Fruit fly (Drosophila melanogaster) whole organism, embryonic: ENCODE measurements around the gene kel.

ENCODE experiments used
- Antp ChIP-seq: fragments of 200-800 bp; sonication (Bioruptor generic); optimal IDR thresholded peaks from 3 replicates; lab custom pipeline; 2016; ENCODE audit warnings: missing biosample characterization, missing genetic modification characterization
- Bdp1 ChIP-seq: fragments of 200-800 bp; sonication (Bioruptor generic); optimal IDR thresholded peaks from 3 replicates; lab custom pipeline; 2016; ENCODE audit warnings: missing biosample characterization, missing genetic modification characterization
- CG10654 ChIP-seq: fragments of 200-800 bp; sonication (Bioruptor generic); optimal IDR thresholded peaks from 2 replicates; lab custom pipeline; 2016; ENCODE audit warnings: missing biosample characterization, missing genetic modification characterization
- CG10959 ChIP-seq: fragments of 200-800 bp; sonication (Bioruptor generic); IDR thresholded peaks from 2 replicates; pipeline ENCODE4 v1.3.6; 2022; ENCODE audit warnings: missing biosample characterization, missing genetic modification characterization
- CG10979 ChIP-seq: fragments of 200-800 bp; sonication (Bioruptor generic); optimal IDR thresholded peaks from 2 replicates; lab custom pipeline; 2018; ENCODE audit warnings: missing biosample characterization, mild to moderate bottlenecking, missing genetic modification characterization, moderate library complexity
- CG11696 ChIP-seq: fragments of 200-800 bp; sonication (Bioruptor generic); IDR thresholded peaks from 2 replicates; pipeline ENCODE4 v1.3.6; 2022; ENCODE audit warnings: missing biosample characterization, missing genetic modification characterization
- CG13123 ChIP-seq: fragments of 200-800 bp; sonication (Bioruptor generic); optimal IDR thresholded peaks from 2 replicates; lab custom pipeline; 2016; ENCODE audit warnings: missing biosample characterization, missing genetic modification characterization
- CG15269 ChIP-seq: fragments of 200-800 bp; sonication (Bioruptor generic); optimal IDR thresholded peaks from 2 replicates; lab custom pipeline; 2018; ENCODE audit warnings: missing biosample characterization, mild to moderate bottlenecking, missing genetic modification characterization, moderate library complexity
- CG16779 ChIP-seq: fragments of 200-800 bp; sonication (Bioruptor generic); IDR thresholded peaks from 2 replicates; pipeline ENCODE4 v1.3.6; 2022; ENCODE audit warnings: missing biosample characterization, missing genetic modification characterization
- CG16813 ChIP-seq: fragments of 200-800 bp; sonication (Bioruptor generic); IDR thresholded peaks from 3 replicates; pipeline ENCODE4 v1.3.6; 2022; ENCODE audit warnings: missing biosample characterization, missing genetic modification characterization; ENCODE audit not compliant: partially characterized antibody
- CG17912 ChIP-seq: fragments of 200-800 bp; sonication (Bioruptor generic); optimal IDR thresholded peaks from 2 replicates; lab custom pipeline; 2018; ENCODE audit warnings: missing biosample characterization, mild to moderate bottlenecking, missing genetic modification characterization
- CG18599 ChIP-seq: fragments of 200-800 bp; sonication (Bioruptor generic); optimal IDR thresholded peaks from 3 replicates; lab custom pipeline; 2017; ENCODE audit warnings: missing biosample characterization, missing genetic modification characterization, mild to moderate bottlenecking, moderate library complexity, missing genetic modification reagents
- CG2199 ChIP-seq: fragments of 200-800 bp; sonication (Bioruptor generic); IDR thresholded peaks from 3 replicates; pipeline ENCODE4 v1.3.6; 2022; ENCODE audit warnings: missing biosample characterization, missing genetic modification characterization
- CG32767 ChIP-seq: fragments of 200-800 bp; sonication (Bioruptor generic); IDR thresholded peaks from 2 replicates; pipeline ENCODE4 v1.3.6; 2022; ENCODE audit warnings: missing biosample characterization, missing genetic modification characterization
- CG4617 ChIP-seq: fragments of 200-800 bp; sonication (Bioruptor generic); optimal IDR thresholded peaks from 3 replicates; lab custom pipeline; 2016; ENCODE audit warnings: missing biosample characterization, missing genetic modification characterization, borderline replicate concordance
- CG6272 ChIP-seq: fragments of 200-800 bp; sonication (Bioruptor generic); IDR thresholded peaks from 2 replicates; pipeline ENCODE4 v1.3.6; 2022; ENCODE audit warnings: missing biosample characterization, missing genetic modification characterization
- CG6689 ChIP-seq: fragments of 200-800 bp; sonication (Bioruptor generic); IDR thresholded peaks from 2 replicates; pipeline ENCODE4 v1.3.6; 2022; ENCODE audit warnings: missing biosample characterization, missing genetic modification characterization
- CG6854 ChIP-seq: fragments of 200-800 bp; sonication (Bioruptor generic); optimal IDR thresholded peaks from 3 replicates; lab custom pipeline; 2017; ENCODE audit warnings: missing biosample characterization, mild to moderate bottlenecking, missing genetic modification characterization
- CG7357 ChIP-seq: fragments of 200-800 bp; sonication (Bioruptor generic); IDR thresholded peaks from 3 replicates; pipeline ENCODE4 v1.3.6; 2022; ENCODE audit warnings: missing biosample characterization, missing genetic modification characterization
- CG7786 ChIP-seq: fragments of 200-800 bp; sonication (Bioruptor generic); optimal IDR thresholded peaks from 2 replicates; lab custom pipeline; 2016; ENCODE audit warnings: missing biosample characterization, missing genetic modification characterization
- CG9215 ChIP-seq: fragments of 200-800 bp; sonication (Bioruptor generic); IDR thresholded peaks from 2 replicates; pipeline ENCODE4 v1.3.6; 2022; ENCODE audit warnings: missing biosample characterization, missing genetic modification characterization
- CHES-1-like ChIP-seq: fragments of 200-800 bp; sonication (Bioruptor generic); optimal IDR thresholded peaks from 2 replicates; lab custom pipeline; 2016; ENCODE audit warnings: missing biosample characterization, missing genetic modification characterization
- Dek ChIP-seq: fragments of 200-800 bp; sonication (Bioruptor generic); optimal IDR thresholded peaks from 3 replicates; lab custom pipeline; 2019; ENCODE audit warnings: missing biosample characterization, mild to moderate bottlenecking, missing genetic modification characterization, moderate library complexity
- Dp ChIP-seq: fragments of 200-800 bp; sonication (Bioruptor generic); optimal IDR thresholded peaks from 2 replicates; lab custom pipeline; 2018; ENCODE audit warnings: missing biosample characterization, mild to moderate bottlenecking, missing genetic modification characterization, moderate library complexity
- Eip74EF ChIP-seq, 2 experiments: fragments of 200-800 bp in 1 of 2; fragments of >200 bp in 1 of 2; sonication (Bioruptor generic) in 1 of 2; optimal IDR thresholded peaks; 2 replicates each; lab custom pipeline; 2017 to 2019; ENCODE audit warnings: missing biosample characterization in 2 of 2, missing genetic modification characterization in 2 of 2, mild to moderate bottlenecking in 1 of 2, moderate library complexity in 1 of 2
- Hey ChIP-seq: fragments of 200-800 bp; sonication (Bioruptor generic); optimal IDR thresholded peaks from 3 replicates; lab custom pipeline; 2018; ENCODE audit warnings: missing biosample characterization, mild to moderate bottlenecking, missing genetic modification characterization
- Hr51 ChIP-seq, 2 experiments: fragments of 200-800 bp; sonication (Bioruptor generic); optimal IDR thresholded peaks; 2 replicates in 1 of 2; 3 replicates in 1 of 2; lab custom pipeline; 2016 to 2018; ENCODE audit warnings: missing biosample characterization in 2 of 2, missing genetic modification characterization in 2 of 2, mild to moderate bottlenecking in 1 of 2, moderate library complexity in 1 of 2
- Myb ChIP-seq: fragments of 200-800 bp; sonication (Bioruptor generic); optimal IDR thresholded peaks from 2 replicates; lab custom pipeline; 2016; ENCODE audit warnings: missing biosample characterization, missing genetic modification characterization
- Xrp1 ChIP-seq: fragments of 200-800 bp; sonication (Bioruptor generic); IDR thresholded peaks from 2 replicates; pipeline ENCODE4 v1.3.6; 2022; ENCODE audit warnings: missing biosample characterization, missing genetic modification characterization
- ash1 ChIP-seq: fragments of 200-800 bp; sonication (Bioruptor generic); optimal IDR thresholded peaks from 2 replicates; lab custom pipeline; 2018; ENCODE audit warnings: missing biosample characterization, mild to moderate bottlenecking, missing genetic modification characterization
- ato ChIP-seq: fragments of 200-800 bp; sonication (Bioruptor generic); IDR thresholded peaks from 2 replicates; pipeline ENCODE4 v1.3.6; 2022; ENCODE audit warnings: missing biosample characterization, missing genetic modification characterization; ENCODE audit not compliant: partially characterized antibody
- br ChIP-seq: fragments of >200 bp; optimal IDR thresholded peaks from 2 replicates; lab custom pipeline; 2017
- chm ChIP-seq: fragments of 200-800 bp; sonication (Bioruptor generic); IDR thresholded peaks from 2 replicates; pipeline ENCODE4 v1.3.6; 2022; ENCODE audit warnings: missing biosample characterization, missing genetic modification characterization
- croc ChIP-seq: fragments of 200-800 bp; sonication (Bioruptor generic); conservative IDR thresholded peaks from 3 replicates; pipeline ENCODE4 v1.3.6; 2022; ENCODE audit warnings: missing biosample characterization, missing genetic modification characterization
- dmrt11E ChIP-seq: fragments of 200-800 bp; sonication (Bioruptor generic); optimal IDR thresholded peaks from 3 replicates; lab custom pipeline; 2018; ENCODE audit warnings: missing biosample characterization, mild to moderate bottlenecking, missing genetic modification characterization, moderate library complexity
- exex ChIP-seq: fragments of 200-800 bp; sonication (Bioruptor generic); optimal IDR thresholded peaks from 4 replicates; lab custom pipeline; 2018; ENCODE audit warnings: missing biosample characterization, mild to moderate bottlenecking, missing genetic modification characterization, moderate library complexity
- ftz-f1 ChIP-seq: fragments of 200-800 bp; sonication (Bioruptor generic); optimal IDR thresholded peaks from 2 replicates; lab custom pipeline; 2016; ENCODE audit warnings: missing biosample characterization, missing genetic modification characterization
- grn ChIP-seq: fragments of 200-800 bp; sonication (Bioruptor generic); optimal IDR thresholded peaks from 3 replicates; lab custom pipeline; 2017; ENCODE audit warnings: missing biosample characterization, missing genetic modification characterization
- ken ChIP-seq: fragments of 200-800 bp; sonication (Bioruptor generic); IDR thresholded peaks from 3 replicates; pipeline ENCODE4 v1.3.6; 2022; ENCODE audit warnings: missing biosample characterization, missing genetic modification characterization
- klu ChIP-seq: fragments of 200-800 bp; sonication (Bioruptor generic); IDR thresholded peaks from 2 replicates; pipeline ENCODE4 v1.3.6; 2022; ENCODE audit warnings: missing biosample characterization, missing genetic modification characterization
- peb ChIP-seq: fragments of 200-800 bp; sonication (Bioruptor generic); IDR thresholded peaks from 2 replicates; pipeline ENCODE4 v1.3.6; 2022; ENCODE audit warnings: missing biosample characterization, missing genetic modification characterization
- prd ChIP-seq, 3 experiments: fragments of >200 bp in 2 of 3; fragments of 200-800 bp in 1 of 3; sonication (Bioruptor generic) in 1 of 3; optimal IDR thresholded peaks in 2 of 3; IDR thresholded peaks in 1 of 3; 2 replicates in 2 of 3; 3 replicates in 1 of 3; pipeline versions ENCODE4 v1.3.6 to Lab custom; 2017 to 2022; ENCODE audit warnings: missing biosample characterization in 1 of 3, missing genetic modification characterization in 1 of 3
- sc ChIP-seq, 3 experiments: fragments of >200 bp in 2 of 3; fragments of 200-800 bp in 1 of 3; sonication (Bioruptor generic) in 1 of 3; optimal IDR thresholded peaks; 2 replicates in 2 of 3; 3 replicates in 1 of 3; lab custom pipeline; 2017; ENCODE audit warnings: mild to moderate bottlenecking in 1 of 3, missing biosample characterization in 1 of 3, missing genetic modification characterization in 1 of 3, missing genetic modification reagents in 1 of 3
- sima ChIP-seq: fragments of 200-800 bp; sonication (Bioruptor generic); optimal IDR thresholded peaks from 2 replicates; lab custom pipeline; 2016; ENCODE audit warnings: missing biosample characterization, missing genetic modification characterization
- sug ChIP-seq: fragments of 200-800 bp; optimal IDR thresholded peaks from 2 replicates; lab custom pipeline; 2019; ENCODE audit warnings: missing biosample characterization, mild to moderate bottlenecking, missing genetic modification characterization, moderate library complexity
- tap ChIP-seq: fragments of 200-800 bp; optimal IDR thresholded peaks from 3 replicates; lab custom pipeline; 2019; ENCODE audit warnings: missing biosample characterization, mild to moderate bottlenecking, missing genetic modification characterization, moderate library complexity
- tgo ChIP-seq: fragments of 200-800 bp; sonication (Bioruptor generic); IDR thresholded peaks from 3 replicates; pipeline ENCODE4 v1.3.6; 2022; ENCODE audit warnings: missing biosample characterization, missing genetic modification characterization
- vnd ChIP-seq: fragments of 200-800 bp; sonication (Bioruptor generic); IDR thresholded peaks from 3 replicates; pipeline ENCODE4 v1.3.6; 2022; ENCODE audit warnings: missing biosample characterization, missing genetic modification characterization; ENCODE audit not compliant: partially characterized antibody
- z ChIP-seq: fragments of 200-800 bp; sonication (Bioruptor generic); IDR thresholded peaks from 3 replicates; pipeline ENCODE4 v1.3.6; 2022; ENCODE audit warnings: missing biosample characterization, missing genetic modification characterization
- zen ChIP-seq: fragments of 200-800 bp; sonication (Bioruptor generic); optimal IDR thresholded peaks from 3 replicates; lab custom pipeline; 2018; ENCODE audit warnings: missing biosample characterization, mild to moderate bottlenecking, missing genetic modification characterization, moderate library complexity

kel gene

DNA sequence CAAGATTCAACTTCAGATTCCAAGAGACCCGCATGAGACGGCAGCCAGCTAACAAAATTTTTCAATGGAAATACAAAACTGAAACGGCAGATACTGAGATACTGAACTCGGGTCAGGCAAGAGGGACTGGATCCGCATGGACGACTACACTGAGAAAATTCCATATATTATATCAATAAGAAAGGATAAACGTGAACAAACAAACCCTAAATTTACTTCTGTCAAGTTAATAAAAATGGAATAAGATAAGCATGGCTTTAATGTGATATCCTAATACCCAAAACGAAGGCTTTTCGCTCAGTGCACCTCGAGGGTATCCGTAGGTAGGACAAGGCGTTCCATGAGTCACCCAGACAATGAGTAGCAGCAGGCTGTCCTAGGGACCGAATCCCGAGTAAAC, 7.4 kb upstream of the kel start (continued):
- TF ChIP-seq ftz-f1 (peak; percentile 13), sug (tag; lab: Kevin White, UChicago) (no peak), sima (GFP tag; lab: Kevin White, UChicago) (peak; percentile 23), br (no peak), CG10959 (GFP tag; lab: Robert Waterston, UW) (peak; percentile 95), Bdp1 (GFP tag; lab: Kevin White, UChicago) (peak; percentile 71), CG4617 (GFP tag; lab: Kevin White, UChicago) (peak; percentile 65), Dek (tag; lab: Kevin White, UChicago) (peak; percentile 62), Myb (GFP tag; lab: Kevin White, UChicago) (peak; percentile 61), prd (optimal IDR thresholded peaks at IDR 0.05; lab: Kevin White, UChicago) (no peak), prd (GFP tag; IDR thresholded peaks at IDR 0.05; lab: Robert Waterston, UW) (peak; percentile 97), exex (tag; lab: Kevin White, UChicago) (no peak), Hey (tag; lab: Kevin White, UChicago) (no peak), chm (GFP tag; lab: Robert Waterston, UW) (peak; percentile 90), z (GFP tag; lab: Robert Waterston, UW) (peak; percentile 62; the same call in 1 of the 3 replicates), ash1 (peak; percentile 53), CG2199 (peak; percentile 91; the same call in 2 of the 3 replicates), CG17912 (GFP tag; lab: Kevin White, UChicago) (no peak), dmrt11E (tag; lab: Kevin White, UChicago) (peak; percentile 98), CG6854 (GFP tag; lab: Kevin White, UChicago) (peak; percentile 13), vnd (GFP tag; lab: Robert Waterston, UW) (no peak), klu (GFP tag; lab: Robert Waterston, UW) (peak; percentile 63), CG6272 (GFP tag; lab: Robert Waterston, UW) (peak; percentile 62; the same call in 1 of the 2 replicates), Antp (peak; percentile 84), zen (tag; lab: Kevin White, UChicago) (peak; percentile 97), Eip74EF (GFP tag; optimal IDR thresholded peaks at IDR 0.05; lab: Kevin White, UChicago) (peak in 1 of 2 experiments; percentile 49), sc (optimal IDR thresholded peaks at IDR 0.05; lab: Kevin White, UChicago) (no peak), sc (GFP tag; optimal IDR thresholded peaks at IDR 0.05; lab: Kevin White, UChicago) (peak; percentile 70), peb (GFP tag; lab: Robert Waterston, UW) (peak; percentile 82), CG32767 (peak; percentile 67), CG10979 (peak; percentile 93), CG6689 (GFP tag; lab: Robert Waterston, UW) (peak; percentile 89), CG7786 (GFP tag; lab: Kevin White, UChicago) (peak; percentile 91), CG18599 (GFP tag; lab: Kevin White, UChicago) (peak; percentile 88), CG10654 (GFP tag; lab: Kevin White, UChicago) (peak; percentile 86), ato (GFP tag; lab: Robert Waterston, UW) (no peak), CG16779 (GFP tag; lab: Robert Waterston, UW) (no peak), tap (peak; percentile 48), Dp (GFP tag; lab: Kevin White, UChicago) (no peak), Xrp1 (peak; percentile 96), CHES-1-like (GFP tag; lab: Kevin White, UChicago) (peak; percentile 83), croc (peak; percentile 85), CG15269 (tag; lab: Kevin White, UChicago) (peak; percentile 76), CG16813 (GFP tag; lab: Robert Waterston, UW) (no peak), CG9215 (GFP tag; lab: Robert Waterston, UW) (peak; percentile 58), CG11696 (GFP tag; lab: Robert Waterston, UW) (peak; percentile 34; the same call in 1 of the 2 replicates), ken (GFP tag; lab: Robert Waterston, UW) (peak; percentile 84), grn (GFP tag; lab: Kevin White, UChicago) (peak; percentile 53), tgo (GFP tag; lab: Robert Waterston, UW) (peak; percentile 78), CG7357 (GFP tag; lab: Robert Waterston, UW) (peak; percentile 75), CG13123 (GFP tag; lab: Kevin White, UChicago) (peak; percentile 73), Hr51 (GFP tag; optimal IDR thresholded peaks at IDR 0.05; lab: Kevin White, UChicago) (peak; percentile 76 to 91)
